Worm (Caenorhabditis elegans) whole organism, mixed stage, embryonic: ENCODE data around the gene ZK809.5.

ENCODE experiments used
- ceh-43 ChIP-seq: fragments of 200-800 bp; sonication (Bioruptor generic); optimal IDR thresholded peaks from 2 replicates; lab custom pipeline; 2018; ENCODE audit warnings: mild to moderate bottlenecking, missing genetic modification characterization, moderate library complexity, missing compliant biosample characterization
- drap-1 ChIP-seq: fragments of 200-800 bp; sonication (Bioruptor generic); optimal IDR thresholded peaks from 3 replicates; lab custom pipeline; 2018; ENCODE audit warnings: mild to moderate bottlenecking, missing genetic modification characterization, missing compliant biosample characterization
- elt-3 ChIP-seq: fragments of 150-350 bp; optimal IDR thresholded peaks from 2 replicates; lab custom pipeline; 2014; ENCODE audit warnings: missing biosample characterization, missing genetic modification characterization
- mab-5 ChIP-seq: fragments of 150-350 bp; optimal IDR thresholded peaks from 2 replicates; lab custom pipeline; 2014; ENCODE audit warnings: missing biosample characterization, missing genetic modification characterization
- nhr-28 ChIP-seq: fragments of 150-350 bp; optimal IDR thresholded peaks from 2 replicates; lab custom pipeline; 2014; ENCODE audit warnings: missing biosample characterization, missing genetic modification characterization
- nhr-76 ChIP-seq: sonication (generic microtip); optimal IDR thresholded peaks from 2 replicates; lab custom pipeline; 2017; ENCODE audit warnings: missing biosample characterization, missing genetic modification characterization
- snpc-4 ChIP-seq: fragments of 150-350 bp; optimal IDR thresholded peaks from 2 replicates; lab custom pipeline; 2014; ENCODE audit warnings: missing biosample characterization, missing genetic modification characterization

DNA sequence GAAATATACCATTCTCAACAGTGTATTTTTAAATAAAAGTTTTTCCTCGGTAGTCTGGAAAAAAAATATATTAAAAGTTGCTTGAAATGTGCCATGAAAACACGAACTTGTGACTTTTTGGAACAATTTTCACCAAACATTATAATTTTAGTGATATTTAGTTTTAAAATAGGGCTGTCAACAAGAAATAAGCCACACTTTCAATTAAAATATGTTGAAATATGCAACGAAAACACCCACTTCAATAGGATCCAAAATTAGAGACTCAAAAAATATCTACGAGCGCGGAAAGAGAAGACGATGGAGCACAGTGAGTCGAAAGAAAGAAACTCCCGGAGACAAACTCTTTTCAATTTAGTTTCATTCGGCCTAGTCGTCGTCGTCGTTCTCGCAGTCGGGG, 37.0 kb downstream of the ZK809.5 start, which contains the start of gene ZK792.12:
- TF ChIP-seq mab-5 (tag; lab: Kevin White, UChicago) (no peak), snpc-4 (tag; lab: Kevin White, UChicago) (no peak), drap-1 (GFP tag; lab: Kevin White, UChicago) (no peak), elt-3 (tag; lab: Kevin White, UChicago) (no peak), nhr-28 (tag; lab: Kevin White, UChicago) (no peak), ceh-43 (GFP tag; lab: Kevin White, UChicago) (no peak), nhr-76 (tag; lab: Kevin White, UChicago) (no peak)
